Worm (Caenorhabditis elegans): Measurements from ENCODE around the gene K09F6.9.

- TF ChIP-seq rbr-2 (tag; optimal IDR thresholded peaks at IDR 0.05) (no peak), lin-29 (GFP tag; IDR thresholded peaks at IDR 0.05) (no peak), dve-1 (tag; optimal IDR thresholded peaks at IDR 0.05; ENCODE audit: insufficient read depth) (no peak), php-3 (GFP tag; IDR thresholded peaks at IDR 0.05) (no peak), unc-62 (GFP tag; optimal IDR thresholded peaks at IDR 0.05 in 1 of 2) (no peak), unc-62 (tag; optimal IDR thresholded peaks at IDR 0.05) (no peak), aly-2 (tag; optimal IDR thresholded peaks at IDR 0.05) (no peak), ceh-62 (tag; optimal IDR thresholded peaks at IDR 0.05) (no peak), fos-1 (tag; optimal IDR thresholded peaks at IDR 0.05) (no peak), ces-1 (GFP tag; optimal IDR thresholded peaks at IDR 0.05) (no peak), nhr-77 (tag; optimal IDR thresholded peaks at IDR 0.05) (no peak), mdt-29 (GFP tag; IDR thresholded peaks at IDR 0.05) (no peak), fkh-10 (GFP tag; optimal IDR thresholded peaks at IDR 0.05) (no peak), lsy-2 (tag; optimal IDR thresholded peaks at IDR 0.05) (no peak)
Observed at ce11 chrII:2312747-2313146, 30.2 kb upstream of the K09F6.9 start, which contains the start of the genes trim-21 and B0281.1.

Data from whole organism, L4 larva.